Worm (Caenorhabditis elegans) whole organism, L2 larva: ENCODE measurements around the gene fan-1.

ENCODE experiments used
- alr-1 ChIP-seq: fragments of 150-350 bp; optimal IDR thresholded peaks from 2 replicates; lab custom pipeline; 2014; ENCODE audit warnings: missing biosample characterization, missing genetic modification characterization
- ama-1 ChIP-seq: fragments of 150-350 bp; optimal IDR thresholded peaks from 2 replicates; lab custom pipeline; 2018; ENCODE audit warnings: inconsistent platforms
- dmd-4 ChIP-seq: sonication (generic microtip); optimal IDR thresholded peaks from 2 replicates; lab custom pipeline; 2017; ENCODE audit warnings: missing biosample characterization, missing genetic modification characterization
- egl-27 ChIP-seq: sonication (generic microtip); optimal IDR thresholded peaks from 3 replicates; lab custom pipeline; 2017; ENCODE audit warnings: missing biosample characterization, missing genetic modification reagents, missing genetic modification characterization
- elt-3 ChIP-seq: sonication (generic microtip); optimal IDR thresholded peaks from 2 replicates; lab custom pipeline; 2017; ENCODE audit warnings: missing biosample characterization, missing genetic modification characterization
- fos-1 ChIP-seq: fragments of 150-350 bp; optimal IDR thresholded peaks from 2 replicates; lab custom pipeline; 2014; ENCODE audit warnings: missing biosample characterization, missing genetic modification characterization
- lin-13 ChIP-seq: fragments of 150-350 bp; optimal IDR thresholded peaks from 2 replicates; lab custom pipeline; 2014; ENCODE audit warnings: missing biosample characterization, missing genetic modification reagents, missing genetic modification characterization
- mdl-1 ChIP-seq, 2 experiments: fragments of 150-350 bp in 1 of 2; sonication (generic microtip) in 1 of 2; optimal IDR thresholded peaks; 2 replicates each; lab custom pipeline; 2017; ENCODE audit warnings: missing biosample characterization in 2 of 2, missing genetic modification characterization in 2 of 2
- nhr-11 ChIP-seq: fragments of 150-350 bp; optimal IDR thresholded peaks from 2 replicates; lab custom pipeline; 2014; ENCODE audit warnings: missing biosample characterization, missing genetic modification characterization
- sma-9 ChIP-seq, 2 experiments: fragments of 150-350 bp in 1 of 2; sonication (generic microtip) in 1 of 2; optimal IDR thresholded peaks; 2 replicates each; lab custom pipeline; 2014 to 2016; ENCODE audit warnings: missing genetic modification characterization in 2 of 2, mild to moderate bottlenecking in 1 of 2, missing biosample characterization in 1 of 2, missing compliant biosample characterization in 1 of 2, missing genetic modification reagents in 1 of 2, moderate library complexity in 1 of 2
- unc-62 ChIP-seq: fragments of 150-350 bp; optimal IDR thresholded peaks from 2 replicates; lab custom pipeline; 2014; ENCODE audit warnings: missing biosample characterization, missing genetic modification reagents, missing genetic modification characterization
- zag-1 ChIP-seq: fragments of 150-350 bp; optimal IDR thresholded peaks from 2 replicates; lab custom pipeline; 2014; ENCODE audit warnings: missing biosample characterization, missing genetic modification characterization

DNA sequence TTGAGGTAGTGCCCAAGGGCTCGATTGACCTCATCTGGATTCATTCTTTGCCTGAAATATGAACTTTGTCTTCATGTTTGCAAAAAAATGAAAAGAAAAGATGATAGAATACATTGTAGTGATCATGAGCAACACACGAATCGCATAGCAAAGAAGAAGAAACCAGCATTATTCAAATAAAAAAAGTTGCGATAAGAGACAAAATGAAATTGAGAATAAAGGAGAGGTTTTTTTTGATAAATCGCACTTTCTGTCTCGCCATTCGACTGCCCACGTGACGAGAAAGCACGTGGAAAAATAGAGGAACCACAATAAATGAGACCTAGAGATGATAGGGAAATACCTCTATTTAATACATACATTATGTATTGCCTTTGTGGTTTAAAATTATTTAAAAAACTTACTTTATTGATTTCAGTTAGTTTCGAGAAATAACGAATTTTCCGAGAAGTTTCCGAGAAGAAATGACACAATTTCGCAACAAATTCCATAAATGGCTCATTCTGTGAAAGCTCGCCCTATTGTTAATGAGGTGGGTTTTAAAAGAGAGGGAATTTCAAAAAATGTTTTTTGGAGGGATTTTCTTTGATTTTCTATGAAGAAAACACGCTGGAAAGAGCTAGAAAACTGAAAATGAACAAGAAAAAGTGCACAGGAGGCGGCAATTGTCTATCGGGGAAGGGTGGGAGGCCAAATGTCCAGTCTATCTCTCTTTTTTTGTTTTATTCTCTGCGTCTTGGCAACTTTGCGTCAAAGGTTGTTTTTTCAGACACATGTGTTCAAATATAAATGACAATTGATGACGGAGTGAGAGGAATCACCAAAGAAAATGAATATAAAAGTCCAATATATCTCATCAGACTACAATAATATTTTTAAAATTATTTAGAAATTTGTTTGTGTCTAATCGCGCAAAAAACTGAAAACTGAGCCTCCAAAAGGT is 7.2 kb downstream of the fan-1 start, which contains the start of gene paqr-1:
- no peak for TF ChIP-seq unc-62 (GFP tag; lab: Kevin White, UChicago)
- TF ChIP-seq alr-1 (tag; lab: Kevin White, UChicago): no peak
- TF ChIP-seq fos-1: peak; percentile 14
- TF ChIP-seq dmd-4 (tag; lab: Kevin White, UChicago): no peak
- TF ChIP-seq zag-1 (tag; lab: Kevin White, UChicago): no peak
- no peak for TF ChIP-seq ama-1
- TF ChIP-seq sma-9 (GFP tag; optimal IDR thresholded peaks at IDR 0.05; lab: Kevin White, UChicago): peak; percentile 88
- TF ChIP-seq sma-9 (tag; optimal IDR thresholded peaks at IDR 0.05; lab: Kevin White, UChicago): no peak
- no peak for TF ChIP-seq lin-13 (GFP tag; lab: Kevin White, UChicago)
- TF ChIP-seq mdl-1 (tag; optimal IDR thresholded peaks at IDR 0.05; lab: Kevin White, UChicago): peak in 1 of 2 experiments; percentile 40
- TF ChIP-seq nhr-11: no peak
- no peak for TF ChIP-seq elt-3
- no peak for TF ChIP-seq egl-27 (tag; lab: Kevin White, UChicago)
